Worm (Caenorhabditis elegans) whole organism, L4 larva: ENCODE data around the gene lsm-4.

Experiments used
- F10B5.3 ChIP-seq: sonication (generic microtip); optimal IDR thresholded peaks from 2 replicates; lab custom pipeline; 2016; ENCODE audit warnings: mild to moderate bottlenecking, missing genetic modification characterization, missing compliant biosample characterization
- F26F4.8 ChIP-seq: fragments of 200-800 bp; sonication (Bioruptor generic); conservative IDR thresholded peaks from 2 replicates; pipeline ENCODE4 v1.3.6; 2022; ENCODE audit warnings: missing genetic modification characterization, missing compliant biosample characterization
- F44E2.7 ChIP-seq: fragments of 200-800 bp; sonication (Bioruptor generic); IDR thresholded peaks from 2 replicates; pipeline ENCODE4 v2.1.2; 2022; ENCODE audit warnings: missing genetic modification characterization, missing compliant biosample characterization
- R02D3.7 ChIP-seq: fragments of 150-350 bp; sonication (generic microtip); optimal IDR thresholded peaks from 3 replicates; lab custom pipeline; 2014; ENCODE audit warnings: missing biosample characterization, missing genetic modification characterization
- T20F7.1 ChIP-seq: fragments of 200-800 bp; sonication (Bioruptor generic); optimal IDR thresholded peaks from 2 replicates; lab custom pipeline; 2018; ENCODE audit warnings: mild to moderate bottlenecking, missing genetic modification characterization, missing compliant biosample characterization
- Y105C5A.15 ChIP-seq: fragments of 200-800 bp; sonication (Bioruptor generic); IDR thresholded peaks from 2 replicates; pipeline ENCODE4 v1.3.6; 2022; ENCODE audit warnings: missing genetic modification characterization, missing compliant biosample characterization
- ZK337.2 ChIP-seq: fragments of 200-800 bp; sonication (Bioruptor generic); IDR thresholded peaks from 2 replicates; pipeline ENCODE4 v1.3.6; 2022; ENCODE audit warnings: missing genetic modification reagents, missing genetic modification characterization, missing compliant biosample characterization
- aha-1 ChIP-seq: fragments of 150-350 bp; peaks from one replicate; lab custom pipeline; 2014; ENCODE audit warnings: missing biosample characterization, missing genetic modification characterization
- arid-1 ChIP-seq: fragments of 200-800 bp; sonication (Bioruptor generic); conservative IDR thresholded peaks from 2 replicates; pipeline ENCODE4 v1.3.6; 2022; ENCODE audit warnings: missing genetic modification reagents, missing genetic modification characterization, missing compliant biosample characterization
- daf-12 ChIP-seq: fragments of 150-350 bp; optimal IDR thresholded peaks from 2 replicates; lab custom pipeline; 2014; ENCODE audit warnings: missing biosample characterization, missing genetic modification reagents, missing genetic modification characterization
- daf-16 ChIP-seq, 3 experiments: sonication (generic microtip); optimal IDR thresholded peaks; 2 replicates each; lab custom pipeline; 2016 to 2017; ENCODE audit warnings: missing genetic modification characterization in 3 of 3, missing genetic modification reagents in 3 of 3, mild to moderate bottlenecking in 2 of 3, missing compliant biosample characterization in 2 of 3, missing biosample characterization in 1 of 3, moderate library complexity in 1 of 3
- daf-19 ChIP-seq: fragments of 200-800 bp; sonication (Bioruptor generic); conservative IDR thresholded peaks from 2 replicates; pipeline ENCODE4 v1.3.6; 2022; ENCODE audit warnings: missing genetic modification characterization, missing compliant biosample characterization
- dmd-9 ChIP-seq: fragments of 200-800 bp; sonication (Bioruptor generic); IDR thresholded peaks from 2 replicates; pipeline ENCODE4 v1.3.6; 2022; ENCODE audit warnings: missing genetic modification reagents, missing genetic modification characterization, missing compliant biosample characterization
- dve-1 ChIP-seq: sonication (generic microtip); optimal IDR thresholded peaks from 2 replicates; lab custom pipeline; 2017; ENCODE audit warnings: antibody characterized with exemption, mild to moderate bottlenecking, missing genetic modification characterization, missing compliant biosample characterization; ENCODE audit not compliant: insufficient read depth
- egl-27 ChIP-seq: sonication (generic microtip); optimal IDR thresholded peaks from 3 replicates; lab custom pipeline; 2017; ENCODE audit warnings: missing biosample characterization, missing genetic modification reagents, missing genetic modification characterization
- fos-1 ChIP-seq: fragments of 150-350 bp; optimal IDR thresholded peaks from 2 replicates; lab custom pipeline; 2014; ENCODE audit warnings: missing biosample characterization, missing genetic modification characterization
- hif-1 ChIP-seq, 2 experiments: sonication (generic microtip); optimal IDR thresholded peaks; 2 replicates each; lab custom pipeline; 2016 to 2017; ENCODE audit warnings: missing compliant biosample characterization in 2 of 2, missing genetic modification characterization in 2 of 2, missing genetic modification reagents in 2 of 2, missing genotype in 2 of 2, mild to moderate bottlenecking in 1 of 2
- hlh-11 ChIP-seq: fragments of 200-800 bp; sonication (Bioruptor generic); optimal IDR thresholded peaks from 2 replicates; lab custom pipeline; 2018; ENCODE audit warnings: mild to moderate bottlenecking, missing genetic modification characterization, missing compliant biosample characterization
- hlh-30 ChIP-seq: sonication (generic microtip); optimal IDR thresholded peaks from 2 replicates; lab custom pipeline; 2017; ENCODE audit warnings: antibody characterized with exemption, mild to moderate bottlenecking, missing genetic modification characterization, missing compliant biosample characterization; ENCODE audit not compliant: insufficient read depth
- lim-7 ChIP-seq: fragments of 200-800 bp; sonication (Bioruptor generic); IDR thresholded peaks from 2 replicates; pipeline ENCODE4 v1.3.6; 2022; ENCODE audit warnings: missing genetic modification characterization, missing compliant biosample characterization
- lin-1 ChIP-seq: fragments of 200-800 bp; sonication (Bioruptor generic); IDR thresholded peaks from 2 replicates; pipeline ENCODE4 v1.3.6; 2022; ENCODE audit warnings: missing genetic modification reagents, missing genetic modification characterization, missing compliant biosample characterization
- lin-39 ChIP-seq: fragments of 150-350 bp; optimal IDR thresholded peaks from 2 replicates; lab custom pipeline; 2014; ENCODE audit warnings: missing biosample characterization, missing genetic modification reagents, missing genetic modification characterization
- lir-3 ChIP-seq: sonication (generic microtip); optimal IDR thresholded peaks from 2 replicates; lab custom pipeline; 2016; ENCODE audit warnings: mild to moderate bottlenecking, missing genetic modification characterization, missing compliant biosample characterization
- lsy-2 ChIP-seq, 2 experiments: fragments of 150-350 bp in 1 of 2; sonication (generic microtip) in 1 of 2; optimal IDR thresholded peaks; 2 replicates each; lab custom pipeline; 2014 to 2017; ENCODE audit warnings: missing biosample characterization in 2 of 2, missing genetic modification characterization in 2 of 2
- mdt-29 ChIP-seq: fragments of 200-800 bp; sonication (Bioruptor generic); IDR thresholded peaks from 2 replicates; pipeline ENCODE4 v1.3.6; 2022; ENCODE audit warnings: missing genetic modification reagents, missing genetic modification characterization, missing compliant biosample characterization
- mes-2 ChIP-seq: sonication (generic microtip); optimal IDR thresholded peaks from 2 replicates; lab custom pipeline; 2016; ENCODE audit warnings: missing genotype, mild to moderate bottlenecking, missing genetic modification characterization, missing compliant biosample characterization; ENCODE audit not compliant: poor library complexity, severe bottlenecking
- nhr-10 ChIP-seq: fragments of 150-350 bp; optimal IDR thresholded peaks from 2 replicates; lab custom pipeline; 2014; ENCODE audit warnings: missing biosample characterization, missing genetic modification characterization
- nhr-102 ChIP-seq: sonication (generic microtip); optimal IDR thresholded peaks from 2 replicates; lab custom pipeline; 2016; ENCODE audit warnings: mild to moderate bottlenecking, missing genetic modification characterization, moderate library complexity, missing compliant biosample characterization
- nhr-11 ChIP-seq: fragments of 150-350 bp; optimal IDR thresholded peaks from 2 replicates; lab custom pipeline; 2014; ENCODE audit warnings: missing biosample characterization, missing genetic modification characterization
- nhr-111 ChIP-seq: fragments of 200-800 bp; sonication (Bioruptor generic); optimal IDR thresholded peaks from 2 replicates; lab custom pipeline; 2018; ENCODE audit warnings: mild to moderate bottlenecking, missing genetic modification characterization, missing compliant biosample characterization
- nhr-25 ChIP-seq: sonication (generic microtip); optimal IDR thresholded peaks from 2 replicates; lab custom pipeline; 2017; ENCODE audit warnings: missing genetic modification characterization, mild to moderate bottlenecking, missing compliant biosample characterization, antibody characterized with exemption, moderate library complexity, borderline replicate concordance; ENCODE audit not compliant: insufficient read depth
- nhr-28 ChIP-seq: fragments of 150-350 bp; optimal IDR thresholded peaks from 2 replicates; lab custom pipeline; 2014; ENCODE audit warnings: missing biosample characterization, missing genetic modification characterization
- nhr-6 ChIP-seq: fragments of 150-350 bp; optimal IDR thresholded peaks from 2 replicates; lab custom pipeline; 2014; ENCODE audit warnings: missing biosample characterization, missing genetic modification characterization
- php-3 ChIP-seq: fragments of 200-800 bp; sonication (Bioruptor generic); IDR thresholded peaks from 2 replicates; pipeline ENCODE4 v1.3.6; 2022; ENCODE audit warnings: missing genetic modification reagents, missing genetic modification characterization, missing compliant biosample characterization
- rbr-2 ChIP-seq: sonication (generic microtip); optimal IDR thresholded peaks from 2 replicates; lab custom pipeline; 2016; ENCODE audit warnings: missing genotype, missing genetic modification characterization, missing compliant biosample characterization
- skn-1 ChIP-seq: fragments of 150-350 bp; optimal IDR thresholded peaks from 2 replicates; lab custom pipeline; 2014; ENCODE audit warnings: missing biosample characterization, missing genetic modification characterization
- snpc-4 ChIP-seq: fragments of 150-350 bp; optimal IDR thresholded peaks from 2 replicates; lab custom pipeline; 2014; ENCODE audit warnings: missing biosample characterization, missing genetic modification characterization
- spr-1 ChIP-seq: sonication (generic microtip); optimal IDR thresholded peaks from 2 replicates; lab custom pipeline; 2016; ENCODE audit warnings: mild to moderate bottlenecking, missing genetic modification characterization, missing compliant biosample characterization
- unc-130 ChIP-seq: sonication (generic microtip); optimal IDR thresholded peaks from 2 replicates; lab custom pipeline; 2016; ENCODE audit warnings: missing genetic modification reagents, missing genetic modification characterization, missing compliant biosample characterization
- unc-62 ChIP-seq, 3 experiments: fragments of 150-350 bp in 1 of 3; sonication (generic microtip); optimal IDR thresholded peaks in 2 of 3; peaks in 1 of 3; 1 replicate in 1 of 3; 2 replicates in 2 of 3; lab custom pipeline; 2014 to 2017; ENCODE audit warnings: missing biosample characterization in 3 of 3, missing genetic modification characterization in 3 of 3, missing genetic modification reagents in 3 of 3, missing genotype in 1 of 3
- zip-2 ChIP-seq: fragments of 150-350 bp; optimal IDR thresholded peaks from 2 replicates; lab custom pipeline; 2014; ENCODE audit warnings: missing biosample characterization, missing genetic modification characterization

The lsm-4 gene

DNA sequence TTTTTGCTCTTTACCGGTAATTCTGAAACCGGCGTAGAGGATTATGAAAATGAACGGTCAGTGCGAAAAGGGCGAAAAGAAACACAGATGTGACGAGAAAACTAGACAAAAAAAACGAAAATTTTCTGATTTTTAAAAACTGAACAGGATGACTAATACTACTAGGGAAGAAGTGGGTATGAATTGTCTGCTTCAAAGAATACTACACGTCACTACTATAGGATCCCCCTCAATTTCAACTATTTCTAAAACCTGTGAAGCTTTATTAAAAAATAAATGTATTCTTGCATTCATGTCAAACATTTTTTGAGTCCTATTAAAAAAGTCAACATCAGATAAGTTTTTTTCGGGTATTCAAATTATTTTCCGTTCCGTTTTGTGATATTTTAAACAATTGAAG is 28.9 kb downstream of the lsm-4 start:
- peak; percentile 55 for TF ChIP-seq aha-1 (tag; lab: Kevin White, UChicago)
- peak in 1 of 2 experiments; percentile 56 for TF ChIP-seq unc-62 (GFP tag; optimal IDR thresholded peaks at IDR 0.05 in 1 of 2; lab: Kevin White, UChicago)
- no peak for TF ChIP-seq unc-62 (tag; optimal IDR thresholded peaks at IDR 0.05; lab: Kevin White, UChicago)
- TF ChIP-seq mes-2 (tag; lab: Kevin White, UChicago): no peak
- TF ChIP-seq, all 104 proteins: peak for 2

DNA sequence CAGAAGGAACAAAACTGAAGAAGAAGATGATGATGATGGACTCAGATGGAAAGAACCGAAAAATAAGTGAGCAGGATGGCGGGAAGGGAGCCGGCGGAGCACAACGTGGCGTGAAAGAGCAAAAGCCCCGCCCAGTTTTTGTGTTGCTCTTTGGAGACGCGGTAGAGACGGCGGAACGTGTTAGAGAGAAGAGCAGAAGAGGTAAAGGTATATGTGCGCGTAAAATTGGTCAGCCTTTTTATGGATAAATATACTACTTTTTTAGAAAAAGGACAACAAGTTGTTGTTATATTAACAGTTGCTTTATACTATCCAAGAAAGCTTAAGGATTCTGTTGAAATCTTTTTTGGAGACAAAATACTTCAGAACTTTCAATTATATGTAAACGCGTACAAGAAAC is 35.9 kb downstream of the lsm-4 start, which contains the start of gene E04F6.10:
Gene E04F6.10, minus strand, starts transcription at position 101 of the 400 bp plus-strand sequence.
- no peak for TF ChIP-seq Y105C5A.15
- peak; percentile 66 for TF ChIP-seq aha-1 (tag; lab: Kevin White, UChicago)
- no peak for TF ChIP-seq daf-12
- TF ChIP-seq unc-62 (GFP tag; optimal IDR thresholded peaks at IDR 0.05 in 1 of 2; lab: Kevin White, UChicago): peak in 1 of 2 experiments; percentile 57
- TF ChIP-seq unc-62 (tag; optimal IDR thresholded peaks at IDR 0.05; lab: Kevin White, UChicago): no peak
- TF ChIP-seq, all 104 proteins: peak for 2

DNA sequence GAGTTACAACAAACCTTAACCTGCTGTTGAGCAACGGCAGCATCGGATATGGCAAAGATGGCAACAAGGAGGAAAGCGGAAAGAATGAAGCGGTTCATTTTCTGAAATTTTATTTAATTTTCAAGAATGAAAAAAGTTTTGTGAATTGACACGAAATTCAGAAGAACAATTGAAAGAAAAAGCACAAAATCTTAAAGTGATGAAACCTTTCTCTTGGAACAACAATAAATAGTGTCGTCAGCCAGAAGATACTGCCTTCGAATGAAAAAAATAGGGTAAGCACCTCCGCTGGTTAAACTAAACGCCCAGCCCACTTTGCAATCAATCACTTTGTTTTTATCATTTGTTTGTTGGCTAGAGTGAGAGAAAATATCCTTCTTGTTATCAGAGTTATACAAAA is 40.9 kb downstream of the lsm-4 start, which contains the start of gene E04F6.9:
Gene E04F6.9, minus strand, starts transcription at position 101 of the 400 bp plus-strand sequence.
- no peak for TF ChIP-seq hlh-11 (tag; lab: Kevin White, UChicago)
- TF ChIP-seq hlh-30 (tag; lab: Kevin White, UChicago): no peak
- no peak for TF ChIP-seq nhr-28 (tag; lab: Kevin White, UChicago)
- TF ChIP-seq daf-16 (GFP tag; optimal IDR thresholded peaks at IDR 0.05; lab: Kevin White, UChicago): peak in 1 of 2 experiments; percentile 36
- TF ChIP-seq daf-16 (tag; optimal IDR thresholded peaks at IDR 0.05; lab: Kevin White, UChicago): no peak
- TF ChIP-seq, all 104 proteins: peak for 1

DNA sequence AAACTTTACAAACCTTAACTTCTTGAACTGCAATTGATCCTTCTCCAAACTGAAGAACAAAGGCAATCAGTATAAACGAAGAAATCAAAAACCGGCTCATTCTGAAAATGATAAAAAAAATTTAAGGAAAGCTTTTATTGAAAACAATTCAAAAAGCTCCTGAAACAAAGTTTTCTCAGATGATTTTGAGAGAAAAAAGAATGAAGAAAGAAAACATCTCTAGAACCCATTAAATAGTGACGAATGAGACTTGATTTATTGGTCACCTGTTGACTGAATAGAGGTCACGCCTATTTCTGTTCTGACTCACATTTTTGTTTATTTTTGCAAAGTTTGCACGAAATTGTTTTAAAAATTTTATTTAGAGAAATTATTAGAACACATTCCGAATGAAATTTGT is 41.7 kb downstream of the lsm-4 start, which contains the start of gene E04F6.8:
Gene E04F6.8, minus strand, starts transcription at position 101 of the 400 bp plus-strand sequence.
- TF ChIP-seq hif-1 (tag; optimal IDR thresholded peaks at IDR 0.05; lab: Kevin White, UChicago): no peak
- no peak for TF ChIP-seq snpc-4 (tag; lab: Kevin White, UChicago)
- no peak for TF ChIP-seq ZK337.2 (GFP tag; lab: Robert Waterston, UW)
- peak in 1 of 2 experiments; percentile 75 for TF ChIP-seq daf-16 (GFP tag; optimal IDR thresholded peaks at IDR 0.05; lab: Kevin White, UChicago)
- no peak for TF ChIP-seq daf-16 (tag; optimal IDR thresholded peaks at IDR 0.05; lab: Kevin White, UChicago)
- no peak for TF ChIP-seq dmd-9 (GFP tag; lab: Robert Waterston, UW)
- no peak for TF ChIP-seq php-3 (GFP tag; lab: Robert Waterston, UW)
- no peak for TF ChIP-seq zip-2 (tag; lab: Kevin White, UChicago)
- TF ChIP-seq fos-1 (tag; lab: Kevin White, UChicago): no peak
- no peak for TF ChIP-seq daf-19
- TF ChIP-seq hlh-30 (tag; lab: Kevin White, UChicago): peak; percentile 38
- TF ChIP-seq F44E2.7 (GFP tag; lab: Robert Waterston, UW): no peak
- no peak for TF ChIP-seq rbr-2 (tag; lab: Kevin White, UChicago)
- TF ChIP-seq lir-3: no peak
- TF ChIP-seq nhr-10: no peak
- TF ChIP-seq mdt-29 (GFP tag; lab: Robert Waterston, UW): no peak
- no peak for TF ChIP-seq F10B5.3 (tag; lab: Kevin White, UChicago)
- TF ChIP-seq nhr-11 (tag; lab: Kevin White, UChicago): peak; percentile 8
- TF ChIP-seq F26F4.8 (GFP tag; lab: Robert Waterston, UW): no peak
- TF ChIP-seq unc-62 (GFP tag; optimal IDR thresholded peaks at IDR 0.05 in 1 of 2; lab: Kevin White, UChicago): no peak
- TF ChIP-seq unc-62 (tag; optimal IDR thresholded peaks at IDR 0.05; lab: Kevin White, UChicago): no peak
- no peak for TF ChIP-seq lsy-2 (tag; optimal IDR thresholded peaks at IDR 0.05; lab: Kevin White, UChicago)
- no peak for TF ChIP-seq arid-1 (GFP tag; lab: Robert Waterston, UW)
- TF ChIP-seq R02D3.7 (tag; lab: Kevin White, UChicago): no peak
- no peak for TF ChIP-seq spr-1 (tag; lab: Kevin White, UChicago)
- no peak for TF ChIP-seq lin-39 (tag; lab: Kevin White, UChicago)

DNA sequence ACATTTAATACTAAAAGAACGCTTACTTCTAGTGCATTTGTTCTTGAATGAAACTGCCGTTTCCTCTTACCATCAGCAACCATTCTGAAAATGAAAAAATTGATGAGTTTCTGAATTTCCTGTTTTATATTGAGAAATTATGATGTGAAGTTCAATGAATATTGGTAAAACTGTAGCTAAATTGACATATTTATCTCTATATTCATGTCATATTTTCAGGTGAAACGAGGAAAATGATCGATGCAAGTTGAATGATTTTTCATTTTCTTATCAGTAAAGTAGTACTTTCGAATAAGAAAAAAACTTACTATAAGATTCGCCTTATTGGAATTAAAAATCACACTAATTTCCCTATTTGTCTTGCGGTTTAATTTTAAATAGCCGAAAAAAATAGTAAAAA is 42.8 kb downstream of the lsm-4 start, which contains the start of gene E04F6.15:
Gene E04F6.15, minus strand, starts transcription at position 101 of the 400 bp plus-strand sequence.
- TF ChIP-seq daf-12 (no peak), lim-7 (GFP tag; lab: Robert Waterston, UW) (no peak), T20F7.1 (GFP tag; lab: Kevin White, UChicago) (peak; percentile 10), egl-27 (tag; lab: Kevin White, UChicago) (no peak), unc-130 (GFP tag; lab: Kevin White, UChicago) (no peak), mdt-29 (GFP tag; lab: Robert Waterston, UW) (no peak), nhr-6 (tag; lab: Kevin White, UChicago) (no peak), hlh-11 (tag; lab: Kevin White, UChicago) (no peak), dve-1 (tag; lab: Kevin White, UChicago) (peak; percentile 31), nhr-111 (no peak), nhr-102 (tag; lab: Kevin White, UChicago) (no peak), nhr-25 (tag; lab: Kevin White, UChicago) (no peak), skn-1 (tag; lab: Kevin White, UChicago) (no peak), arid-1 (GFP tag; lab: Robert Waterston, UW) (no peak), lin-1 (no peak)
